Worm (Caenorhabditis elegans) whole organism, midembryonic: ENCODE data around the gene ctsa-2.

Experiments
- T22C8.4 ChIP-seq: fragments of 200-800 bp; sonication (Bioruptor generic); IDR thresholded peaks from 2 replicates; pipeline ENCODE4 v1.3.6; 2022; ENCODE audit warnings: missing genetic modification characterization, missing compliant biosample characterization
- cog-1 ChIP-seq: sonication (generic microtip); optimal IDR thresholded peaks from 2 replicates; lab custom pipeline; 2016; ENCODE audit warnings: missing genetic modification characterization, missing compliant biosample characterization
- flt-1 ChIP-seq: fragments of 200-800 bp; sonication (Bioruptor generic); IDR thresholded peaks from 2 replicates; pipeline ENCODE4 v1.3.6; 2022; ENCODE audit warnings: missing genetic modification characterization, missing compliant biosample characterization
- klf-2 ChIP-seq: fragments of 200-800 bp; sonication (Bioruptor generic); conservative IDR thresholded peaks from 2 replicates; pipeline ENCODE4 v1.3.6; 2022; ENCODE audit warnings: missing genetic modification reagents, missing genetic modification characterization, missing compliant biosample characterization
- med-1 ChIP-seq: sonication (generic microtip); optimal IDR thresholded peaks from 2 replicates; lab custom pipeline; 2017; ENCODE audit warnings: missing genetic modification characterization, mild to moderate bottlenecking, missing compliant biosample characterization, antibody characterized with exemption, missing genetic modification reagents; ENCODE audit not compliant: insufficient read depth
- ref-1 ChIP-seq: fragments of 200-800 bp; sonication (Bioruptor generic); conservative IDR thresholded peaks from 2 replicates; pipeline ENCODE4 v1.3.6; 2022; ENCODE audit warnings: missing genetic modification reagents, missing genetic modification characterization, missing compliant biosample characterization
- tab-1 ChIP-seq: fragments of 200-800 bp; sonication (Bioruptor generic); IDR thresholded peaks from 2 replicates; pipeline ENCODE4 v1.3.6; 2022; ENCODE audit warnings: missing genetic modification characterization, missing compliant biosample characterization
- ztf-23 ChIP-seq: fragments of 200-800 bp; sonication (Bioruptor generic); IDR thresholded peaks from 2 replicates; pipeline ENCODE4 v1.3.6; 2022; ENCODE audit warnings: missing genetic modification reagents, missing genetic modification characterization, missing compliant biosample characterization
- ztf-29 ChIP-seq: fragments of 200-800 bp; sonication (Bioruptor generic); IDR thresholded peaks from 2 replicates; pipeline ENCODE4 v1.3.6; 2022; ENCODE audit warnings: missing genetic modification reagents, missing genetic modification characterization, missing compliant biosample characterization

The ctsa-2 gene

DNA sequence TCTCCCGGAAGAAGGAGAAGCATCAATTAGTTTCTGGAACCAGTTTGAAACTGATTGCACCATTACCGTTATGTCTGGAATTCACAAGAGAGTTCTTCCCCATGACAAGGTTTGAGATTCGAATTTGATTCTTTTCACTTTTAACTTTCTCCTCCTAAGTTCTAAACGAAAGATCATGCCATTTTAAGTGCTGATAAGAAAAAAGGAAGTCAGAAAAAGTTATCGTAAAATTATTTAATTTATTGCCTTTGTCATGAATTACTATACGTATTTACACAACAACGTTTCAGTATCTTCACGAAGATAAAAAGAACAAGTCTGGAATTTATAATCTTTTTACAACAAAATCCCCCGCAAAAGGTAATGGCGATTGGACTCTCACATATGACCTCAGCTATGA, 29.7 kb upstream of the ctsa-2 start:
- no peak for TF ChIP-seq ztf-29 (GFP tag; lab: Robert Waterston, UW)
- TF ChIP-seq tab-1 (GFP tag; lab: Robert Waterston, UW), result no peak
- no peak for TF ChIP-seq klf-2 (GFP tag; lab: Robert Waterston, UW)
- TF ChIP-seq ztf-23, result no peak
- TF ChIP-seq flt-1 (GFP tag; lab: Robert Waterston, UW), result no peak
- TF ChIP-seq T22C8.4, result no peak
- no peak for TF ChIP-seq med-1 (GFP tag; lab: Kevin White, UChicago)
- TF ChIP-seq cog-1 (tag; lab: Kevin White, UChicago), result no peak
- TF ChIP-seq ref-1 (GFP tag; lab: Robert Waterston, UW), result no peak

ce11 chrX:6458467-6458866, 28.1 kb upstream of the ctsa-2 start:
- no peak for TF ChIP-seq ztf-23
- no peak for TF ChIP-seq cog-1 (tag; lab: Kevin White, UChicago)
- no peak for TF ChIP-seq med-1 (GFP tag; lab: Kevin White, UChicago)
- no peak for TF ChIP-seq flt-1 (GFP tag; lab: Robert Waterston, UW)
- no peak for TF ChIP-seq ref-1 (GFP tag; lab: Robert Waterston, UW)
- TF ChIP-seq T22C8.4, result no peak
- no peak for TF ChIP-seq klf-2 (GFP tag; lab: Robert Waterston, UW)
- no peak for TF ChIP-seq ztf-29 (GFP tag; lab: Robert Waterston, UW)

DNA sequence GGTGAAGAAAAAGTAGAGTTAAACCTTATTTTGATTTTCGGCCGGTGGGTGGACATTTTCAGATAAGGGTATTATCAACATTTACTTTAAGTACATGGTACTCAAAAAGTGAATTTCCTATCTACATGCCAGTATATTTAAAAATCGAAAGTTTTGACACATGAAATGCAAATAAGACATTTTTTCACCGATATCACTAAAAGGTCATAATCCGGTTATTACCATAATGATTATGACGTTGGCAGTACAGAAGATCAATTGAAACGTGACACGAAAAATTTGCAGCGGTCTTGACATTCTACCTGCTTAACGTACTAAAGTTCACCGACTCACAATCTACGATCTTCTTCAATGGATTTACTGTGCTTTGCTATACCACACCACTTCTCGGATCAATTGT, 27.6 kb upstream of the ctsa-2 start:
- TF ChIP-seq med-1 (GFP tag; lab: Kevin White, UChicago), result no peak
- TF ChIP-seq ztf-29 (GFP tag; lab: Robert Waterston, UW), result no peak
- no peak for TF ChIP-seq tab-1 (GFP tag; lab: Robert Waterston, UW)
- no peak for TF ChIP-seq ztf-23
- no peak for TF ChIP-seq cog-1 (tag; lab: Kevin White, UChicago)
- TF ChIP-seq T22C8.4, result no peak
- no peak for TF ChIP-seq klf-2 (GFP tag; lab: Robert Waterston, UW)
- no peak for TF ChIP-seq ref-1 (GFP tag; lab: Robert Waterston, UW)
- no peak for TF ChIP-seq flt-1 (GFP tag; lab: Robert Waterston, UW)

- TF ChIP-seq ztf-23 (no peak), T22C8.4 (no peak), ztf-29 (GFP tag; lab: Robert Waterston, UW) (no peak), flt-1 (GFP tag; lab: Robert Waterston, UW) (no peak), tab-1 (GFP tag; lab: Robert Waterston, UW) (no peak), klf-2 (GFP tag; lab: Robert Waterston, UW) (no peak), ref-1 (GFP tag; lab: Robert Waterston, UW) (no peak), cog-1 (tag; lab: Kevin White, UChicago) (no peak), med-1 (GFP tag; lab: Kevin White, UChicago) (no peak)
Measured at ce11 chrX:6456567-6456966, 26.2 kb upstream of the ctsa-2 start, which contains the start of gene pept-1. TSS of gene pept-1 (plus strand) at chrX:6456872.

ce11 chrX:6455157-6455556, 24.7 kb upstream of the ctsa-2 start, which contains the start of gene nas-33:
TSS of gene nas-33 (minus strand) at chrX:6455257.
- TF ChIP-seq ref-1 (GFP tag; lab: Robert Waterston, UW) (no peak), ztf-23 (no peak), med-1 (GFP tag; lab: Kevin White, UChicago) (no peak), flt-1 (GFP tag; lab: Robert Waterston, UW) (no peak), cog-1 (tag; lab: Kevin White, UChicago) (no peak), tab-1 (GFP tag; lab: Robert Waterston, UW) (no peak), T22C8.4 (no peak), klf-2 (GFP tag; lab: Robert Waterston, UW) (no peak), ztf-29 (GFP tag; lab: Robert Waterston, UW) (no peak)

DNA sequence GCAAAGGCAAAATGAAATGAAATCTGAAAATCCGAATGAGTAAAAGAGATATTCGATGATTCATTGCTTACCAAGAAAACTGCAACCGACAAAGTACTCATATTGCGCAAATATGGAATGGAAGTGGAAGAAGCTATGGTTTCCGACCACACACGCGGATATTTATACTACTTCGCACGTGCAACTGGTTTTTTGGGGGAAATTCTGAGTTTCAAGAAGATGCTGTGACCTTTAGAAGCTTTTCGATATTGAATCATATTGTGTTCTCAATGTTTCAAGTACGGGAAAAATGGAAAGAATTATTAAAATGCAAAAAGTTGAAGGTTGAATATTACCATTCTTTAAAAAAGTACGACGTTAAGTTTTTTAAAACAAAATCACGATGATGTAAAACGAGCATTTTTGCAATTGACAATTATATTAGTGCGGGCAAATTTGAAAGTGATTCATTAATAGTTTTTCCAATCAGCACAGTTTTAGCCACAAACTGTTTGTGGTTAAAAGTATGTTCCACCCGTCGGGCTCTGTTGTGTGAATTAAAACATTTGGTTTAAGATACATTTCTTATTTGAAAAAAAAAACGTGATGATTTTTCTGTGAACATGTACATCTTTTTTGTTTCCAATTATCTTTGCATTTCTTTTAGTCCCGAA, 20.6 kb upstream of the ctsa-2 start, which contains the start of the genes grl-6 and K10C2.6:
TSS of gene grl-6 (minus strand) at position 101 of the 653 bp plus-strand sequence.
TSS of gene K10C2.6 (plus strand) at position 603 of the 653 bp plus-strand sequence.
- TF ChIP-seq tab-1 (GFP tag; lab: Robert Waterston, UW), result no peak
- TF ChIP-seq klf-2 (GFP tag; lab: Robert Waterston, UW), result no peak
- TF ChIP-seq ztf-23, result no peak
- no peak for TF ChIP-seq flt-1 (GFP tag; lab: Robert Waterston, UW)
- no peak for TF ChIP-seq ref-1 (GFP tag; lab: Robert Waterston, UW)
- no peak for TF ChIP-seq T22C8.4

- no peak for TF ChIP-seq tab-1 (GFP tag; lab: Robert Waterston, UW)
- no peak for TF ChIP-seq cog-1 (tag; lab: Kevin White, UChicago)
- TF ChIP-seq ztf-23, result no peak
- no peak for TF ChIP-seq flt-1 (GFP tag; lab: Robert Waterston, UW)
- no peak for TF ChIP-seq med-1 (GFP tag; lab: Kevin White, UChicago)
- no peak for TF ChIP-seq ref-1 (GFP tag; lab: Robert Waterston, UW)
- no peak for TF ChIP-seq ztf-29 (GFP tag; lab: Robert Waterston, UW)
- TF ChIP-seq klf-2 (GFP tag; lab: Robert Waterston, UW), result no peak
- TF ChIP-seq T22C8.4, result no peak
Measured at ce11 chrX:6448866-6449400, 18.5 kb upstream of the ctsa-2 start, which contains the start of gene fah-1. TSS of gene fah-1 (minus strand) at chrX:6448916.

ce11 chrX:6446564-6446963, 16.2 kb upstream of the ctsa-2 start, which contains the start of gene asp-14:
TSS of gene asp-14 (minus strand) at chrX:6446664.
- no peak for TF ChIP-seq tab-1 (GFP tag; lab: Robert Waterston, UW)
- no peak for TF ChIP-seq med-1 (GFP tag; lab: Kevin White, UChicago)
- no peak for TF ChIP-seq ref-1 (GFP tag; lab: Robert Waterston, UW)
- TF ChIP-seq cog-1 (tag; lab: Kevin White, UChicago), result no peak
- no peak for TF ChIP-seq klf-2 (GFP tag; lab: Robert Waterston, UW)
- no peak for TF ChIP-seq T22C8.4
- no peak for TF ChIP-seq ztf-29 (GFP tag; lab: Robert Waterston, UW)
- TF ChIP-seq flt-1 (GFP tag; lab: Robert Waterston, UW), result no peak
- no peak for TF ChIP-seq ztf-23

- TF ChIP-seq tab-1 (GFP tag; lab: Robert Waterston, UW) (no peak), ztf-23 (no peak), med-1 (GFP tag; lab: Kevin White, UChicago) (no peak), klf-2 (GFP tag; lab: Robert Waterston, UW) (no peak), cog-1 (tag; lab: Kevin White, UChicago) (no peak), T22C8.4 (no peak), ref-1 (GFP tag; lab: Robert Waterston, UW) (no peak), ztf-29 (GFP tag; lab: Robert Waterston, UW) (no peak), flt-1 (GFP tag; lab: Robert Waterston, UW) (no peak)
Measured at ce11 chrX:6445239-6445638, 14.8 kb upstream of the ctsa-2 start.
